Worm (Caenorhabditis elegans) whole organism, L4 larva: ENCODE measurements around the gene R08D7.7.

ENCODE experiments used
- F10B5.3 ChIP-seq: sonication (generic microtip); optimal IDR thresholded peaks from 2 replicates; lab custom pipeline; 2016; ENCODE audit warnings: mild to moderate bottlenecking, missing genetic modification characterization, missing compliant biosample characterization
- F49E8.2 ChIP-seq: sonication (generic microtip); optimal IDR thresholded peaks from 2 replicates; lab custom pipeline; 2016; ENCODE audit warnings: missing compliant biosample characterization, mild to moderate bottlenecking, missing genetic modification characterization, borderline replicate concordance
- Y48G9A.11 ChIP-seq: fragments of 200-800 bp; sonication (Bioruptor generic); IDR thresholded peaks from 2 replicates; pipeline ENCODE4 v1.3.6; 2022; ENCODE audit warnings: missing genetic modification reagents, missing genetic modification characterization, missing compliant biosample characterization
- Y5F2A.4 ChIP-seq: fragments of 200-800 bp; sonication (Bioruptor generic); optimal IDR thresholded peaks from 2 replicates; lab custom pipeline; 2018; ENCODE audit warnings: mild to moderate bottlenecking, missing genetic modification characterization, missing compliant biosample characterization
- Y75B8A.6 ChIP-seq: fragments of 200-800 bp; sonication (Bioruptor generic); IDR thresholded peaks from 2 replicates; pipeline ENCODE4 v1.3.6; 2022; ENCODE audit warnings: missing genetic modification reagents, missing genetic modification characterization, missing compliant biosample characterization
- aha-1 ChIP-seq: fragments of 150-350 bp; peaks from one replicate; lab custom pipeline; 2014; ENCODE audit warnings: missing biosample characterization, missing genetic modification characterization
- aly-2 ChIP-seq: sonication (generic microtip); optimal IDR thresholded peaks from 2 replicates; lab custom pipeline; 2018; ENCODE audit warnings: missing biosample characterization, missing genetic modification characterization
- ceh-44 ChIP-seq: fragments of 200-800 bp; sonication (Bioruptor generic); IDR thresholded peaks from 2 replicates; pipeline ENCODE4 v1.3.6; 2022; ENCODE audit warnings: missing genetic modification reagents, missing genetic modification characterization, missing compliant biosample characterization
- cey-2 ChIP-seq: sonication (generic microtip); optimal IDR thresholded peaks from 3 replicates; lab custom pipeline; 2017; ENCODE audit warnings: missing genetic modification characterization, mild to moderate bottlenecking, missing compliant biosample characterization, antibody characterized with exemption, borderline replicate concordance; ENCODE audit not compliant: insufficient read depth
- daf-16 ChIP-seq, 3 experiments: sonication (generic microtip); optimal IDR thresholded peaks; 2 replicates each; lab custom pipeline; 2016 to 2017; ENCODE audit warnings: missing genetic modification characterization in 3 of 3, missing genetic modification reagents in 3 of 3, mild to moderate bottlenecking in 2 of 3, missing compliant biosample characterization in 2 of 3, missing biosample characterization in 1 of 3, moderate library complexity in 1 of 3
- daf-8 ChIP-seq: fragments of 200-800 bp; sonication (Bioruptor generic); IDR thresholded peaks from 2 replicates; pipeline ENCODE4 v1.3.6; 2022; ENCODE audit warnings: missing genetic modification characterization, missing compliant biosample characterization
- dmd-6 ChIP-seq: fragments of 200-800 bp; sonication (Bioruptor generic); IDR thresholded peaks from 2 replicates; pipeline ENCODE4 v1.3.6; 2022; ENCODE audit warnings: missing genetic modification reagents, missing genetic modification characterization, missing compliant biosample characterization
- dmd-9 ChIP-seq: fragments of 200-800 bp; sonication (Bioruptor generic); IDR thresholded peaks from 2 replicates; pipeline ENCODE4 v1.3.6; 2022; ENCODE audit warnings: missing genetic modification reagents, missing genetic modification characterization, missing compliant biosample characterization
- dve-1 ChIP-seq: sonication (generic microtip); optimal IDR thresholded peaks from 2 replicates; lab custom pipeline; 2017; ENCODE audit warnings: antibody characterized with exemption, mild to moderate bottlenecking, missing genetic modification characterization, missing compliant biosample characterization; ENCODE audit not compliant: insufficient read depth
- egl-27 ChIP-seq: sonication (generic microtip); optimal IDR thresholded peaks from 3 replicates; lab custom pipeline; 2017; ENCODE audit warnings: missing biosample characterization, missing genetic modification reagents, missing genetic modification characterization
- egl-43 ChIP-seq: fragments of 200-800 bp; sonication (Bioruptor generic); IDR thresholded peaks from 2 replicates; pipeline ENCODE4 v1.3.6; 2022; ENCODE audit warnings: missing genetic modification reagents, missing genetic modification characterization, missing compliant biosample characterization
- hlh-30 ChIP-seq: sonication (generic microtip); optimal IDR thresholded peaks from 2 replicates; lab custom pipeline; 2017; ENCODE audit warnings: antibody characterized with exemption, mild to moderate bottlenecking, missing genetic modification characterization, missing compliant biosample characterization; ENCODE audit not compliant: insufficient read depth
- hmg-1.1 ChIP-seq: fragments of 200-800 bp; sonication (Bioruptor generic); IDR thresholded peaks from 2 replicates; pipeline ENCODE4 v1.3.6; 2022; ENCODE audit warnings: missing genetic modification reagents, missing genetic modification characterization, missing compliant biosample characterization
- lim-7 ChIP-seq: fragments of 200-800 bp; sonication (Bioruptor generic); IDR thresholded peaks from 2 replicates; pipeline ENCODE4 v1.3.6; 2022; ENCODE audit warnings: missing genetic modification characterization, missing compliant biosample characterization
- lin-15B ChIP-seq: fragments of 150-350 bp; sonication (generic microtip); optimal IDR thresholded peaks from 3 replicates; lab custom pipeline; 2014; ENCODE audit warnings: missing biosample characterization, missing genetic modification characterization
- lin-38 ChIP-seq: fragments of 200-800 bp; sonication (Bioruptor generic); IDR thresholded peaks from 2 replicates; pipeline ENCODE4 v1.3.6; 2022; ENCODE audit warnings: missing genetic modification reagents, missing genetic modification characterization, missing compliant biosample characterization
- madf-5 ChIP-seq, 2 experiments: fragments of 200-800 bp; sonication (Bioruptor generic); IDR thresholded peaks; 2 replicates each; pipeline ENCODE4 v1.3.6; 2022; ENCODE audit warnings: missing compliant biosample characterization in 2 of 2, missing genetic modification characterization in 2 of 2
- madf-9 ChIP-seq: fragments of 200-800 bp; sonication (Bioruptor generic); conservative IDR thresholded peaks from 2 replicates; pipeline ENCODE4 v1.3.6; 2022; ENCODE audit warnings: missing genetic modification reagents, missing genetic modification characterization, missing compliant biosample characterization
- mdl-1 ChIP-seq, 2 experiments: fragments of 150-350 bp in 1 of 2; sonication (generic microtip) in 1 of 2; optimal IDR thresholded peaks; 2 replicates each; lab custom pipeline; 2014 to 2017; ENCODE audit warnings: missing biosample characterization in 2 of 2, missing genetic modification characterization in 2 of 2
- mxl-2 ChIP-seq: fragments of 200-800 bp; sonication (Bioruptor generic); conservative IDR thresholded peaks from 2 replicates; pipeline ENCODE4 v1.3.6; 2022; ENCODE audit warnings: missing genetic modification reagents, missing genetic modification characterization, missing compliant biosample characterization
- nhr-28 ChIP-seq: fragments of 150-350 bp; optimal IDR thresholded peaks from 2 replicates; lab custom pipeline; 2014; ENCODE audit warnings: missing biosample characterization, missing genetic modification characterization
- nhr-41 ChIP-seq: fragments of 200-800 bp; sonication (Bioruptor generic); IDR thresholded peaks from 2 replicates; pipeline ENCODE4 v1.3.6; 2022; ENCODE audit warnings: missing genetic modification reagents, missing genetic modification characterization, missing compliant biosample characterization
- nhr-77 ChIP-seq: fragments of 150-350 bp; optimal IDR thresholded peaks from 2 replicates; lab custom pipeline; 2014; ENCODE audit warnings: missing biosample characterization, missing genetic modification characterization
- php-3 ChIP-seq: fragments of 200-800 bp; sonication (Bioruptor generic); IDR thresholded peaks from 2 replicates; pipeline ENCODE4 v1.3.6; 2022; ENCODE audit warnings: missing genetic modification reagents, missing genetic modification characterization, missing compliant biosample characterization
- pqm-1 ChIP-seq: sonication (generic microtip); optimal IDR thresholded peaks from 2 replicates; lab custom pipeline; 2017; ENCODE audit warnings: missing biosample characterization, missing genetic modification characterization
- rbr-2 ChIP-seq: sonication (generic microtip); optimal IDR thresholded peaks from 2 replicates; lab custom pipeline; 2016; ENCODE audit warnings: missing genotype, missing genetic modification characterization, missing compliant biosample characterization
- skn-1 ChIP-seq: fragments of 150-350 bp; optimal IDR thresholded peaks from 2 replicates; lab custom pipeline; 2014; ENCODE audit warnings: missing biosample characterization, missing genetic modification characterization
- spr-1 ChIP-seq: sonication (generic microtip); optimal IDR thresholded peaks from 2 replicates; lab custom pipeline; 2016; ENCODE audit warnings: mild to moderate bottlenecking, missing genetic modification characterization, missing compliant biosample characterization
- unc-130 ChIP-seq: sonication (generic microtip); optimal IDR thresholded peaks from 2 replicates; lab custom pipeline; 2016; ENCODE audit warnings: missing genetic modification reagents, missing genetic modification characterization, missing compliant biosample characterization
- unc-39 ChIP-seq: sonication (generic microtip); optimal IDR thresholded peaks from 2 replicates; lab custom pipeline; 2017; ENCODE audit warnings: missing biosample characterization, missing genetic modification characterization
- unc-62 ChIP-seq, 3 experiments: fragments of 150-350 bp in 1 of 3; sonication (generic microtip); optimal IDR thresholded peaks in 2 of 3; peaks in 1 of 3; 1 replicate in 1 of 3; 2 replicates in 2 of 3; lab custom pipeline; 2014 to 2017; ENCODE audit warnings: missing biosample characterization in 3 of 3, missing genetic modification characterization in 3 of 3, missing genetic modification reagents in 3 of 3, missing genotype in 1 of 3
- ztf-11 ChIP-seq: fragments of 150-350 bp; optimal IDR thresholded peaks from 2 replicates; lab custom pipeline; 2014; ENCODE audit warnings: missing biosample characterization, missing genetic modification characterization
- ztf-7 ChIP-seq: fragments of 150-350 bp; optimal IDR thresholded peaks from 2 replicates; lab custom pipeline; 2014; ENCODE audit warnings: missing biosample characterization, missing genetic modification characterization

Gene R08D7.7

ce11 chrIII:9023601-9024000 is 33.7 kb downstream of the R08D7.7 start:
- TF ChIP-seq unc-62 (GFP tag; optimal IDR thresholded peaks at IDR 0.05 in 1 of 2; lab: Kevin White, UChicago) (peak in 1 of 2 experiments; percentile 92), unc-62 (tag; optimal IDR thresholded peaks at IDR 0.05; lab: Kevin White, UChicago) (no peak), F49E8.2 (no peak), skn-1 (tag; lab: Kevin White, UChicago) (no peak), rbr-2 (tag; lab: Kevin White, UChicago) (no peak), ceh-44 (no peak), madf-9 (GFP tag; lab: Robert Waterston, UW) (no peak), hmg-1.1 (GFP tag; lab: Robert Waterston, UW) (no peak)

ce11 chrIII:9026951-9027350 is 37.1 kb downstream of the R08D7.7 start, which contains the start of gene F59B2.13:
Gene F59B2.13, minus strand, starts transcription at chrIII:9027051.
- no peak for TF ChIP-seq aly-2 (tag; lab: Kevin White, UChicago)
- no peak for TF ChIP-seq spr-1 (tag; lab: Kevin White, UChicago)
- no peak for TF ChIP-seq dmd-6 (GFP tag; lab: Robert Waterston, UW)
- no peak for TF ChIP-seq daf-16 (GFP tag; optimal IDR thresholded peaks at IDR 0.05; lab: Kevin White, UChicago)
- TF ChIP-seq daf-16 (tag; optimal IDR thresholded peaks at IDR 0.05; lab: Kevin White, UChicago), result no peak
- TF ChIP-seq php-3, result no peak
- no peak for TF ChIP-seq madf-5 (GFP tag; IDR thresholded peaks at IDR 0.05; lab: Robert Waterston, UW)
- TF ChIP-seq dmd-9 (GFP tag; lab: Robert Waterston, UW), result no peak
- no peak for TF ChIP-seq ztf-11
- TF ChIP-seq madf-9 (GFP tag; lab: Robert Waterston, UW), result no peak
- TF ChIP-seq unc-62 (GFP tag; optimal IDR thresholded peaks at IDR 0.05 in 1 of 2; lab: Kevin White, UChicago), result no peak
- TF ChIP-seq unc-62 (tag; optimal IDR thresholded peaks at IDR 0.05; lab: Kevin White, UChicago), result no peak
- no peak for TF ChIP-seq nhr-41 (GFP tag; lab: Robert Waterston, UW)
- TF ChIP-seq daf-8 (GFP tag; lab: Robert Waterston, UW), result no peak
- no peak for TF ChIP-seq unc-39
- TF ChIP-seq cey-2, result no peak
- TF ChIP-seq egl-43 (GFP tag; lab: Robert Waterston, UW), result no peak
- TF ChIP-seq hlh-30, result no peak
- TF ChIP-seq mxl-2 (GFP tag; lab: Robert Waterston, UW), result no peak
- no peak for TF ChIP-seq F10B5.3 (tag; lab: Kevin White, UChicago)

- TF ChIP-seq egl-27 (tag; lab: Kevin White, UChicago) (no peak), lin-38 (GFP tag; lab: Robert Waterston, UW) (no peak), Y48G9A.11 (no peak), lim-7 (GFP tag; lab: Robert Waterston, UW) (no peak), daf-16 (GFP tag; optimal IDR thresholded peaks at IDR 0.05; lab: Kevin White, UChicago) (no peak), daf-16 (tag; optimal IDR thresholded peaks at IDR 0.05; lab: Kevin White, UChicago) (peak; percentile 61), dve-1 (tag; lab: Kevin White, UChicago) (peak; percentile 15), unc-130 (GFP tag; lab: Kevin White, UChicago) (no peak), hlh-30 (peak; percentile 10), Y75B8A.6 (no peak), ztf-7 (no peak), Y5F2A.4 (GFP tag; lab: Kevin White, UChicago) (no peak), nhr-77 (peak; percentile 16), lin-15B (no peak), mdl-1 (tag; optimal IDR thresholded peaks at IDR 0.05; lab: Kevin White, UChicago) (no peak), F10B5.3 (tag; lab: Kevin White, UChicago) (no peak), pqm-1 (tag; lab: Kevin White, UChicago) (peak; percentile 54), nhr-28 (tag; lab: Kevin White, UChicago) (peak; percentile 13), ztf-11 (no peak), aha-1 (tag; lab: Kevin White, UChicago) (no peak)
Measured at ce11 chrIII:9030818-9031217, 41.0 kb downstream of the R08D7.7 start.
